Fruit fly (Drosophila melanogaster) whole organism, prepupa: ENCODE results near the gene CG12010.
A peak's percentile ranks its signal among the peaks of the same experiment; 100 is the strongest.

Experiments
- CG10631 ChIP-seq: fragments of 200-800 bp; sonication (Bioruptor generic); optimal IDR thresholded peaks from 2 replicates; lab custom pipeline; 2016; ENCODE audit warnings: missing biosample characterization, missing genetic modification characterization
- CG10669 ChIP-seq: fragments of 200-800 bp; sonication (Bioruptor generic); optimal IDR thresholded peaks from 3 replicates; lab custom pipeline; 2018; ENCODE audit warnings: missing biosample characterization, mild to moderate bottlenecking, missing genetic modification characterization, moderate library complexity
- CG11762 ChIP-seq: fragments of 200-800 bp; sonication (Bioruptor generic); optimal IDR thresholded peaks from 3 replicates; lab custom pipeline; 2016; ENCODE audit warnings: missing biosample characterization, missing genetic modification characterization; ENCODE audit not compliant: insufficient read depth
- CG11902 ChIP-seq: fragments of 200-800 bp; sonication (Bioruptor generic); optimal IDR thresholded peaks from 3 replicates; lab custom pipeline; 2016; ENCODE audit warnings: missing biosample characterization, missing genetic modification characterization
- CG15336 ChIP-seq: fragments of 200-800 bp; sonication (Bioruptor generic); IDR thresholded peaks from 2 replicates; pipeline ENCODE4 v1.3.6; 2022; ENCODE audit warnings: missing biosample characterization, missing genetic modification characterization
- CG1621 ChIP-seq: fragments of 200-800 bp; sonication (Bioruptor generic); optimal IDR thresholded peaks from 3 replicates; lab custom pipeline; 2018; ENCODE audit warnings: missing biosample characterization, mild to moderate bottlenecking, missing genetic modification characterization
- CG16779 ChIP-seq: fragments of 200-800 bp; sonication (Bioruptor generic); optimal IDR thresholded peaks from 3 replicates; lab custom pipeline; 2017; ENCODE audit warnings: missing biosample characterization, mild to moderate bottlenecking, missing genetic modification characterization
- CG3032 ChIP-seq: fragments of 200-800 bp; optimal IDR thresholded peaks from 2 replicates; lab custom pipeline; 2019; ENCODE audit warnings: missing biosample characterization, mild to moderate bottlenecking, missing genetic modification characterization, moderate library complexity
- CG31627 ChIP-seq: fragments of 200-800 bp; sonication (Bioruptor generic); optimal IDR thresholded peaks from 3 replicates; lab custom pipeline; 2016; ENCODE audit warnings: missing biosample characterization, missing genetic modification characterization
- CG32006 ChIP-seq: fragments of 200-800 bp; sonication (Bioruptor generic); optimal IDR thresholded peaks from 3 replicates; lab custom pipeline; 2017; ENCODE audit warnings: missing biosample characterization, mild to moderate bottlenecking, missing genetic modification characterization
- CG34406 ChIP-seq: fragments of 200-800 bp; sonication (Bioruptor generic); optimal IDR thresholded peaks from 3 replicates; lab custom pipeline; 2016; ENCODE audit warnings: missing biosample characterization, missing genetic modification characterization
- CG4318 ChIP-seq: fragments of 200-800 bp; sonication (Bioruptor generic); optimal IDR thresholded peaks from 3 replicates; lab custom pipeline; 2017; ENCODE audit warnings: missing biosample characterization, mild to moderate bottlenecking, missing genetic modification characterization
- CG6276 ChIP-seq: fragments of 200-800 bp; sonication (Bioruptor generic); optimal IDR thresholded peaks from 2 replicates; lab custom pipeline; 2017; ENCODE audit warnings: missing biosample characterization, mild to moderate bottlenecking, missing genetic modification characterization
- CG6792 ChIP-seq: fragments of 200-800 bp; sonication (Bioruptor generic); optimal IDR thresholded peaks from 3 replicates; lab custom pipeline; 2016; ENCODE audit warnings: missing biosample characterization, missing genetic modification characterization
- CG6808 ChIP-seq: fragments of 200-800 bp; sonication (Bioruptor generic); optimal IDR thresholded peaks from 3 replicates; lab custom pipeline; 2017; ENCODE audit warnings: missing biosample characterization, missing genetic modification characterization, mild to moderate bottlenecking, moderate library complexity, missing genetic modification reagents
- CG6854 ChIP-seq: fragments of 200-800 bp; sonication (Bioruptor generic); optimal IDR thresholded peaks from 2 replicates; lab custom pipeline; 2017; ENCODE audit warnings: missing biosample characterization, mild to moderate bottlenecking, missing genetic modification characterization
- CG7368 ChIP-seq: fragments of 200-800 bp; sonication (Bioruptor generic); optimal IDR thresholded peaks from 3 replicates; lab custom pipeline; 2016; ENCODE audit warnings: missing biosample characterization, missing genetic modification characterization
- CG8319 ChIP-seq: fragments of 200-800 bp; sonication (Bioruptor generic); optimal IDR thresholded peaks from 3 replicates; lab custom pipeline; 2016; ENCODE audit warnings: missing biosample characterization, missing genetic modification characterization
- CG8632 ChIP-seq: fragments of 200-800 bp; sonication (Bioruptor generic); optimal IDR thresholded peaks from 3 replicates; lab custom pipeline; 2016; ENCODE audit warnings: missing biosample characterization, missing genetic modification characterization
- CG9139 ChIP-seq: fragments of 200-800 bp; sonication (Bioruptor generic); optimal IDR thresholded peaks from 3 replicates; lab custom pipeline; 2017; ENCODE audit warnings: missing biosample characterization, mild to moderate bottlenecking, missing genetic modification characterization
- Eip75B ChIP-seq: fragments of 200-800 bp; sonication (Bioruptor generic); optimal IDR thresholded peaks from 3 replicates; lab custom pipeline; 2016; ENCODE audit warnings: missing biosample characterization, missing genetic modification characterization
- Eip93F ChIP-seq: fragments of 200-800 bp; sonication (Bioruptor generic); optimal IDR thresholded peaks from 2 replicates; lab custom pipeline; 2016; ENCODE audit warnings: missing biosample characterization, mild to moderate bottlenecking, missing genetic modification characterization
- Ets21C ChIP-seq: fragments of 200-800 bp; sonication (Bioruptor generic); optimal IDR thresholded peaks from 3 replicates; lab custom pipeline; 2016; ENCODE audit warnings: missing biosample characterization, missing genetic modification characterization
- Gug ChIP-seq: fragments of 200-800 bp; sonication (Bioruptor generic); IDR thresholded peaks from 2 replicates; pipeline ENCODE4 v1.3.6; 2022; ENCODE audit warnings: missing biosample characterization, missing genetic modification characterization
- Hr38 ChIP-seq: sonication (Bioruptor generic); optimal IDR thresholded peaks from 2 replicates; lab custom pipeline; 2016; ENCODE audit warnings: missing biosample characterization, missing genetic modification characterization
- Hr39 ChIP-seq: fragments of 200-800 bp; sonication (Bioruptor generic); optimal IDR thresholded peaks from 2 replicates; lab custom pipeline; 2016; ENCODE audit warnings: missing biosample characterization, missing genetic modification characterization
- Lpt ChIP-seq: fragments of 200-800 bp; sonication (Bioruptor generic); optimal IDR thresholded peaks from 3 replicates; lab custom pipeline; 2016; ENCODE audit warnings: missing biosample characterization, missing genetic modification characterization
- Met ChIP-seq: fragments of 200-800 bp; sonication (Bioruptor generic); optimal IDR thresholded peaks from 3 replicates; lab custom pipeline; 2016; ENCODE audit warnings: missing biosample characterization, missing genetic modification characterization
- OdsH ChIP-seq: fragments of 200-800 bp; sonication (Bioruptor generic); optimal IDR thresholded peaks from 3 replicates; lab custom pipeline; 2016; ENCODE audit warnings: missing biosample characterization, missing genetic modification characterization
- Smox ChIP-seq: fragments of 200-800 bp; sonication (Bioruptor generic); optimal IDR thresholded peaks from 3 replicates; lab custom pipeline; 2016; ENCODE audit warnings: missing biosample characterization, missing genetic modification characterization
- Sox102F ChIP-seq: fragments of 200-800 bp; sonication (Bioruptor generic); optimal IDR thresholded peaks from 2 replicates; lab custom pipeline; 2016; ENCODE audit warnings: missing biosample characterization, mild to moderate bottlenecking, missing genetic modification characterization
- Sox14 ChIP-seq: fragments of 200-800 bp; sonication (Bioruptor generic); optimal IDR thresholded peaks from 3 replicates; lab custom pipeline; 2016; ENCODE audit warnings: missing biosample characterization, missing genetic modification characterization
- Sox15 ChIP-seq: fragments of 200-800 bp; sonication (Bioruptor generic); optimal IDR thresholded peaks from 3 replicates; lab custom pipeline; 2016; ENCODE audit warnings: missing biosample characterization, missing genetic modification characterization
- achi ChIP-seq: fragments of 200-800 bp; sonication (Bioruptor generic); optimal IDR thresholded peaks from 3 replicates; lab custom pipeline; 2016; ENCODE audit warnings: missing biosample characterization, missing genetic modification characterization
- acj6 ChIP-seq: fragments of 200-800 bp; sonication (Bioruptor generic); optimal IDR thresholded peaks from 3 replicates; lab custom pipeline; 2016; ENCODE audit warnings: missing biosample characterization, missing genetic modification characterization
- cyc ChIP-seq: fragments of 200-800 bp; sonication (Bioruptor generic); optimal IDR thresholded peaks from 3 replicates; lab custom pipeline; 2016; ENCODE audit warnings: missing biosample characterization, missing genetic modification characterization
- dac ChIP-seq: fragments of 200-800 bp; sonication (Bioruptor generic); optimal IDR thresholded peaks from 2 replicates; lab custom pipeline; 2017; ENCODE audit warnings: missing biosample characterization, mild to moderate bottlenecking, missing genetic modification characterization
- dsx ChIP-seq: fragments of 200-800 bp; optimal IDR thresholded peaks from 3 replicates; lab custom pipeline; 2019; ENCODE audit warnings: missing biosample characterization, mild to moderate bottlenecking, missing genetic modification characterization, moderate library complexity; ENCODE audit not compliant: poor library complexity, severe bottlenecking
- eg ChIP-seq: fragments of 200-800 bp; sonication (Bioruptor generic); IDR thresholded peaks from 3 replicates; pipeline ENCODE4 v1.3.6; 2022; ENCODE audit warnings: missing biosample characterization, missing genetic modification characterization
- esn ChIP-seq: fragments of 200-800 bp; sonication (Bioruptor generic); optimal IDR thresholded peaks from 2 replicates; lab custom pipeline; 2016; ENCODE audit warnings: missing biosample characterization, mild to moderate bottlenecking, missing genetic modification characterization, moderate library complexity
- lz ChIP-seq: fragments of 200-800 bp; sonication (Bioruptor generic); optimal IDR thresholded peaks from 3 replicates; lab custom pipeline; 2016; ENCODE audit warnings: missing biosample characterization, missing genetic modification characterization
- net ChIP-seq: fragments of 200-800 bp; sonication (Bioruptor generic); optimal IDR thresholded peaks from 3 replicates; lab custom pipeline; 2016; ENCODE audit warnings: missing biosample characterization, missing genetic modification characterization
- pdm3 ChIP-seq: fragments of 200-800 bp; sonication (Bioruptor generic); optimal IDR thresholded peaks from 3 replicates; lab custom pipeline; 2016; ENCODE audit warnings: missing biosample characterization, missing genetic modification characterization
- salr ChIP-seq, 2 experiments: fragments of 200-800 bp; sonication (Bioruptor generic); optimal IDR thresholded peaks; 3 replicates each; lab custom pipeline; 2016 to 2018; ENCODE audit warnings: missing biosample characterization in 2 of 2, missing genetic modification characterization in 2 of 2, mild to moderate bottlenecking in 1 of 2
- spab ChIP-seq: fragments of 200-800 bp; sonication (Bioruptor generic); optimal IDR thresholded peaks from 2 replicates; lab custom pipeline; 2017; ENCODE audit warnings: missing biosample characterization, mild to moderate bottlenecking, missing genetic modification characterization, missing genetic modification reagents
- ss ChIP-seq, 2 experiments: fragments of 200-800 bp; sonication (Bioruptor generic); optimal IDR thresholded peaks; 2 replicates in 1 of 2; 3 replicates in 1 of 2; lab custom pipeline; 2017 to 2018; ENCODE audit warnings: mild to moderate bottlenecking in 2 of 2, missing biosample characterization in 2 of 2, missing genetic modification characterization in 2 of 2, moderate library complexity in 1 of 2
- svp ChIP-seq: fragments of 200-800 bp; sonication (Bioruptor generic); peaks from one replicate; lab custom pipeline; 2016; ENCODE audit warnings: missing biosample characterization, missing genetic modification characterization
- vri ChIP-seq: fragments of 200-800 bp; sonication (Bioruptor generic); optimal IDR thresholded peaks from 3 replicates; lab custom pipeline; 2016; ENCODE audit warnings: missing biosample characterization, mild to moderate bottlenecking, missing genetic modification characterization

The CG12010 gene

dm6 chr3L:3377247-3377964 lies 3.3 kb downstream of the CG12010 start:
- TF ChIP-seq OdsH (GFP tag; lab: Kevin White, UChicago) (no peak), CG6808 (GFP tag; lab: Kevin White, UChicago) (no peak), CG6792 (GFP tag; lab: Kevin White, UChicago) (no peak), CG8319 (GFP tag; lab: Kevin White, UChicago) (no peak), CG34406 (GFP tag; lab: Kevin White, UChicago) (no peak), CG7368 (GFP tag; lab: Kevin White, UChicago) (no peak)

DNA sequence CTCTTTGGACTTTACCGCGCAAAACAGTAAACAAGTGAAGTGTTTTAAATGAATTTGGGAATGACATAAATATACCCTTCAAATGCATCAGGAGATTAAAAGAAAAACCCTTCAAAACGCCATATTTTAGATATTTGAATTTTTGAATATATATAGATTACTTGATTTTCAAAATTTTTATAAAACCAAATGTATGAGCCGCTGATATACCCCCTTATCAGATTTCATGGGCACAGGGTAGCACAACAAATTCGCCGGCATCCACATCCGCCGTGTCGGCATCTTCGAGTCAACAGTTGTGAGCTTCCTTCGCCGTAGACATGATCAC lies 3.8 kb downstream of the CG12010 start, which contains the start of gene Ids:
Gene Ids (plus strand): TSS at position 304 of the 328 bp plus-strand sequence.
- TF ChIP-seq dsx (GFP tag; lab: Kevin White, UChicago) (peak; percentile 70), Met (peak; percentile 85), Sox102F (no peak), acj6 (GFP tag; lab: Kevin White, UChicago) (peak; percentile 72), CG10669 (GFP tag; lab: Kevin White, UChicago) (no peak), CG6854 (peak; percentile 82), svp (GFP tag; lab: Kevin White, UChicago) (peak; percentile 93), CG11902 (GFP tag; lab: Kevin White, UChicago) (peak; percentile 51), cyc (GFP tag; lab: Kevin White, UChicago) (peak; percentile 74), spab (no peak), CG1621 (tag; lab: Kevin White, UChicago) (peak; percentile 31), pdm3 (GFP tag; lab: Kevin White, UChicago) (no peak), CG8632 (peak; percentile 79), CG9139 (GFP tag; lab: Kevin White, UChicago) (no peak), Sox14 (GFP tag; lab: Kevin White, UChicago) (peak; percentile 60), eg (GFP tag; lab: Robert Waterston, UW) (peak; percentile 81), Hr38 (GFP tag; lab: Kevin White, UChicago) (no peak), esn (GFP tag; lab: Kevin White, UChicago) (peak; percentile 85), achi (GFP tag; lab: Kevin White, UChicago) (peak; percentile 64), vri (GFP tag; lab: Kevin White, UChicago) (peak; percentile 70), dac (GFP tag; lab: Kevin White, UChicago) (no peak), CG11762 (GFP tag; lab: Kevin White, UChicago) (peak; percentile 51), CG8319 (GFP tag; lab: Kevin White, UChicago) (peak; percentile 67), CG16779 (tag; lab: Kevin White, UChicago) (no peak), CG6808 (GFP tag; lab: Kevin White, UChicago) (no peak), Smox (GFP tag; lab: Kevin White, UChicago) (peak; percentile 85), CG3032 (tag; lab: Kevin White, UChicago) (peak; percentile 66), Gug (GFP tag; lab: Robert Waterston, UW) (peak; percentile 53), CG10631 (GFP tag; lab: Kevin White, UChicago) (no peak), CG31627 (peak; percentile 80), Ets21C (GFP tag; lab: Kevin White, UChicago) (peak; percentile 43), net (GFP tag; lab: Kevin White, UChicago) (peak; percentile 73), Eip75B (GFP tag; lab: Kevin White, UChicago) (peak; percentile 65), lz (GFP tag; lab: Kevin White, UChicago) (peak; percentile 81), CG32006 (GFP tag; lab: Kevin White, UChicago) (no peak), CG7368 (GFP tag; lab: Kevin White, UChicago) (peak; percentile 55), Eip93F (GFP tag; lab: Kevin White, UChicago) (peak; percentile 33), CG15336 (GFP tag; lab: Robert Waterston, UW) (peak; percentile 85), Lpt (peak; percentile 54), CG6276 (GFP tag; lab: Kevin White, UChicago) (no peak), ss (GFP tag; optimal IDR thresholded peaks at IDR 0.05; lab: Kevin White, UChicago) (peak in 1 of 2 experiments; percentile 67), salr (GFP tag; optimal IDR thresholded peaks at IDR 0.05; lab: Kevin White, UChicago) (peak in 1 of 2 experiments; percentile 5), Hr39 (GFP tag; lab: Kevin White, UChicago) (peak; percentile 78), OdsH (GFP tag; lab: Kevin White, UChicago) (no peak), Sox15 (GFP tag; lab: Kevin White, UChicago) (peak; percentile 47), CG4318 (no peak)
